Fruit fly (Drosophila melanogaster): Measurements from ENCODE around the gene Aos1.

Aos1 gene

dm6 chr3R:12442601-12443533 is 9.2 kb upstream of the Aos1 start (continued):
- TF ChIP-seq lilli (GFP tag; optimal IDR thresholded peaks at IDR 0.05) (peak; percentile 56), CG4854 (GFP tag; optimal IDR thresholded peaks at IDR 0.05) (no peak), ewg (GFP tag; optimal IDR thresholded peaks at IDR 0.05) (no peak), CG11093 (GFP tag; IDR thresholded peaks at IDR 0.05) (no peak), hth (optimal IDR thresholded peaks at IDR 0.05) (no peak), eyg (GFP tag; optimal IDR thresholded peaks at IDR 0.05) (no peak), hbn (GFP tag; IDR thresholded peaks at IDR 0.05; ENCODE audit: partially characterized antibody) (no peak), CG8290 (GFP tag; optimal IDR thresholded peaks at IDR 0.05) (no peak), CG8290 (tag; optimal IDR thresholded peaks at IDR 0.05) (peak in 1 of 2 experiments; percentile 22), CG1529 (GFP tag; optimal IDR thresholded peaks at IDR 0.05) (no peak), CG4617 (GFP tag; optimal IDR thresholded peaks at IDR 0.05; ENCODE audit: borderline replicate concordance) (no peak), B-H2 (GFP tag; optimal IDR thresholded peaks at IDR 0.05) (no peak), emc (GFP tag; optimal IDR thresholded peaks at IDR 0.05) (no peak), H2.0 (GFP tag; IDR thresholded peaks at IDR 0.05) (no peak), ab (GFP tag; optimal IDR thresholded peaks at IDR 0.05) (no peak), CG13624 (GFP tag; optimal IDR thresholded peaks at IDR 0.05) (no peak), CG11247 (GFP tag; IDR thresholded peaks at IDR 0.05) (no peak), tup (GFP tag; optimal IDR thresholded peaks at IDR 0.05) (no peak), ATbp (GFP tag; optimal IDR thresholded peaks at IDR 0.05) (no peak), CG8924 (tag; optimal IDR thresholded peaks at IDR 0.05) (peak; percentile 27), MESR4 (GFP tag; optimal IDR thresholded peaks at IDR 0.05) (no peak), Med (GFP tag) (peak; percentile 83), CG7987 (GFP tag; optimal IDR thresholded peaks at IDR 0.05) (peak; percentile 99), corto (GFP tag; optimal IDR thresholded peaks at IDR 0.05) (peak; percentile 50), bsh (GFP tag; optimal IDR thresholded peaks at IDR 0.05) (no peak), CG12155 (GFP tag; optimal IDR thresholded peaks at IDR 0.05) (peak; percentile 6), grau (tag; optimal IDR thresholded peaks at IDR 0.05) (peak; percentile 64), zfh1 (GFP tag; IDR thresholded peaks at IDR 0.05) (no peak), PHDP (tag; optimal IDR thresholded peaks at IDR 0.05) (peak; percentile 55), HHEX (GFP tag; optimal IDR thresholded peaks at IDR 0.05) (peak; percentile 5), Dip3 (GFP tag; optimal IDR thresholded peaks at IDR 0.05) (peak; percentile 25), zen2 (GFP tag; IDR thresholded peaks at IDR 0.05; ENCODE audit: partially characterized antibody) (no peak), vnd (GFP tag; IDR thresholded peaks at IDR 0.05; ENCODE audit: partially characterized antibody) (no peak), CG11695 (GFP tag; IDR thresholded peaks at IDR 0.05) (peak; percentile 66; the same call in 2 of the 3 replicates), Dfd (GFP tag; optimal IDR thresholded peaks at IDR 0.05) (no peak), NFAT (GFP tag; IDR thresholded peaks at IDR 0.05) (no peak), H15 (GFP tag; IDR thresholded peaks at IDR 0.05) (no peak), dysf (GFP tag; IDR thresholded peaks at IDR 0.05) (peak; percentile 43; the same call in 1 of the 3 replicates), Bgb (GFP tag; IDR thresholded peaks at IDR 0.05; ENCODE audit: partially characterized antibody) (no peak), trem (tag; optimal IDR thresholded peaks at IDR 0.05) (no peak), gce (GFP tag; IDR thresholded peaks at IDR 0.05) (no peak), bigmax (GFP tag; optimal IDR thresholded peaks at IDR 0.05) (no peak), Eip74EF (GFP tag; optimal IDR thresholded peaks at IDR 0.05) (no peak), chif (GFP tag; optimal IDR thresholded peaks at IDR 0.05) (no peak), CG2120 (GFP tag; optimal IDR thresholded peaks at IDR 0.05) (peak; percentile 75), CG9797 (GFP tag; optimal IDR thresholded peaks at IDR 0.05) (no peak), zen (tag; optimal IDR thresholded peaks at IDR 0.05) (no peak), shn (GFP tag; optimal IDR thresholded peaks at IDR 0.05) (no peak), nmo (GFP tag; optimal IDR thresholded peaks at IDR 0.05) (no peak)
